Worm (Caenorhabditis elegans) whole organism, L4/young adult: ENCODE data around the gene mps-1.

Experiments
- dao-5 ChIP-seq: sonication (generic microtip); optimal IDR thresholded peaks from 2 replicates; lab custom pipeline; 2016; ENCODE audit warnings: missing genotype, missing genetic modification characterization, moderate library complexity, missing compliant biosample characterization
- him-1 ChIP-seq: sonication (generic microtip); optimal IDR thresholded peaks from 2 replicates; lab custom pipeline; 2016; ENCODE audit warnings: missing genotype, missing genetic modification reagents, missing genetic modification characterization, missing compliant biosample characterization

DNA sequence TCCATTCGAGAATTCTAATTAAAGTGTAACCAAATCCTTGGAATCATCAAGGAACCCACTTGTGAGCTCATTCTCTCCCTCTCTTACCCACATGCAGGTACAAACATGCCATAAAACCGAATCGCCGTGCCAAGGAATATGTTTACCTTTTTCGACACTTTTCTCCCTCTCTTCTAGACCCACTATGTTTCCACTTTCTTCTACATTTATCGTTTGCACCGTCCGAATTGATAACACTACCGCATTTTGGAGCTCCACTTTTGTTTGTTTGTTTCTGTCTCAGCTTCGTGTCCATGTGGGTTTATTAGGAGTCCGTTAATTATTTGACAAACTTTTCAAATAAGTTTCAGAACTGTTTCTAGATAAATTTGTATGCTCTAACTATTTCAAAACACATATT is 12.3 kb downstream of the mps-1 start:
- TF ChIP-seq him-1 (tag; lab: Kevin White, UChicago) (no peak), dao-5 (tag; lab: Kevin White, UChicago) (no peak)
